Fruit fly (Drosophila melanogaster): ENCODE data around the gene Alp1.

- TF ChIP-seq CG13204 (GFP tag; optimal IDR thresholded peaks at IDR 0.05) (no peak), Pif1B (GFP tag; optimal IDR thresholded peaks at IDR 0.05) (no peak), EcR (GFP tag; optimal IDR thresholded peaks at IDR 0.05) (no peak), CG34367 (tag; optimal IDR thresholded peaks at IDR 0.05) (no peak), rn (GFP tag; IDR thresholded peaks at IDR 0.05) (no peak), CG10348 (GFP tag; IDR thresholded peaks at IDR 0.05) (no peak), CG17806 (tag; optimal IDR thresholded peaks at IDR 0.05) (no peak), CG8159 (tag; optimal IDR thresholded peaks at IDR 0.05) (no peak)
Measured at dm6 chr3L:21445704-21446103, 1.1 kb upstream of the Alp1 start, which contains the start of gene Syx7.
